Worm (Caenorhabditis elegans): ENCODE data around the gene mrps-18C.

Gene mrps-18C

ce11 chrIII:4984444-4985086 is 49.2 kb downstream of the mrps-18C start, which contains the start of gene C27F2.7:
TSS of gene C27F2.7 (minus strand) at chrIII:4984494.
- TF ChIP-seq nfya-1 (tag; optimal IDR thresholded peaks at IDR 0.05; ENCODE audit: insufficient read depth) (peak; percentile 72), eor-1 (tag; optimal IDR thresholded peaks at IDR 0.05) (no peak)
